Worm (Caenorhabditis elegans): Measurements from ENCODE around the gene Y59H11AR.10.

Gene Y59H11AR.10

ce11 chrIV:8602877-8603276 is at the start of gene Y59H11AR.10:
TSS of gene Y59H11AR.10 (plus strand) at chrIV:8603177.
- TF ChIP-seq snpc-4 (GFP tag; optimal IDR thresholded peaks at IDR 0.05) (no peak), snpc-4 (tag; optimal IDR thresholded peaks at IDR 0.05) (no peak), hlh-26 (GFP tag; conservative IDR thresholded peaks at IDR 0.05) (no peak), lin-35 (GFP tag; optimal IDR thresholded peaks at IDR 0.05) (no peak), F23B12.7 (tag; optimal IDR thresholded peaks at IDR 0.05; ENCODE audit: insufficient read depth) (no peak), akir-1 (GFP tag; optimal IDR thresholded peaks at IDR 0.05) (no peak), C17E4.6 (GFP tag; IDR thresholded peaks at IDR 0.05) (no peak), T07F8.4 (tag; optimal IDR thresholded peaks at IDR 0.05) (no peak), B0336.3 (GFP tag; IDR thresholded peaks at IDR 0.05) (no peak), egl-44 (GFP tag; IDR thresholded peaks at IDR 0.05) (no peak), let-607 (tag; optimal IDR thresholded peaks at IDR 0.05) (no peak), zfh-2 (GFP tag; conservative IDR thresholded peaks at IDR 0.05) (no peak), ceh-27 (GFP tag; optimal IDR thresholded peaks at IDR 0.05) (no peak), F57C9.4 (tag; optimal IDR thresholded peaks at IDR 0.05) (no peak), lin-26 (GFP tag; IDR thresholded peaks at IDR 0.05) (no peak), B0261.1 (tag; optimal IDR thresholded peaks at IDR 0.05) (no peak)

- TF ChIP-seq ets-4 (GFP tag; optimal IDR thresholded peaks at IDR 0.05) (no peak), F23B12.7 (tag; optimal IDR thresholded peaks at IDR 0.05; ENCODE audit: insufficient read depth) (no peak), lag-1 (GFP tag; IDR thresholded peaks at IDR 0.05) (no peak), nhr-80 (tag; optimal IDR thresholded peaks at IDR 0.05) (no peak), ztf-22 (GFP tag; optimal IDR thresholded peaks at IDR 0.05) (no peak), attf-5 (GFP tag; optimal IDR thresholded peaks at IDR 0.05) (no peak), lsl-1 (GFP tag; optimal IDR thresholded peaks at IDR 0.05) (no peak), ceh-100 (GFP tag; IDR thresholded peaks at IDR 0.05) (no peak), F57A8.1 (GFP tag; optimal IDR thresholded peaks at IDR 0.05) (no peak), nhr-27 (tag; optimal IDR thresholded peaks at IDR 0.05) (no peak), sptf-2 (GFP tag; optimal IDR thresholded peaks at IDR 0.05) (no peak), rpc-1 (optimal IDR thresholded peaks at IDR 0.05) (no peak), rpc-1 (tag; optimal IDR thresholded peaks at IDR 0.05) (no peak), dpff-1 (tag; optimal IDR thresholded peaks at IDR 0.05) (no peak), ceh-79 (tag; optimal IDR thresholded peaks at IDR 0.05) (no peak), ceh-58 (GFP tag; IDR thresholded peaks at IDR 0.05) (no peak)
Observed at ce11 chrIV:8559132-8559531, 43.8 kb upstream of the Y59H11AR.10 start, which contains the start of gene npr-22. TSS of gene npr-22 (plus strand) at chrIV:8559432.

DNA sequence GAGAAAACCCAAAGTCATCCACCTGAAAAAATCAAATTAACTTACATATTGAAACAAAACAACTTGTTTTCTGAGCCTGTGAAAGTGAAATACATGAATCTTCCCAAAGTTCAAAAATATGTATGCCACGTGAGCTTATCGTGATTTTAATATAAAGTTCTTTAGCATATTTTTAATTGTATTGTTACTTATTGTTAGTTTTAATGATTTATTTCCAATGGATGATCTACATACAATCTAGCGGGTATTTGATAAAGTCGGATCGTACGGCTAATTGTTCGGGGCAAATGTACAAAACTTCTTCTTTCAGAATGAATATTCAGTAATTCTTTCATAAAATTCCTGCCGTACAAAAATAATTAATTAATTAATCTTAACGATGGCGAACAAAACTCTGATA is 32.7 kb upstream of the Y59H11AR.10 start, which contains the start of gene Y59H11AM.4:
TSS of gene Y59H11AM.4 (minus strand) at position 101 of the 400 bp plus-strand sequence.
- TF ChIP-seq lin-35 (GFP tag; optimal IDR thresholded peaks at IDR 0.05) (no peak), ceh-91 (GFP tag; IDR thresholded peaks at IDR 0.05) (no peak), ccch-3 (GFP tag; optimal IDR thresholded peaks at IDR 0.05) (no peak), nhr-90 (tag; optimal IDR thresholded peaks at IDR 0.05) (no peak), F49E8.2 (tag; optimal IDR thresholded peaks at IDR 0.05; ENCODE audit: insufficient read depth) (no peak), unc-62 (GFP tag; optimal IDR thresholded peaks at IDR 0.05) (no peak), egl-18 (GFP tag; IDR thresholded peaks at IDR 0.05) (no peak), chd-7 (tag; optimal IDR thresholded peaks at IDR 0.05) (no peak), repo-1 (tag; optimal IDR thresholded peaks at IDR 0.05) (no peak), C17E4.6 (GFP tag; IDR thresholded peaks at IDR 0.05) (no peak), somi-1 (GFP tag; optimal IDR thresholded peaks at IDR 0.05) (no peak), Y53G8AR.9 (GFP tag; conservative IDR thresholded peaks at IDR 0.05) (no peak), ama-1 (optimal IDR thresholded peaks at IDR 0.05) (no peak), ama-1 (GFP tag; optimal IDR thresholded peaks at IDR 0.05) (no peak), ceh-100 (GFP tag; IDR thresholded peaks at IDR 0.05) (no peak), gei-17 (GFP tag; optimal IDR thresholded peaks at IDR 0.05) (no peak), ekl-4 (GFP tag; IDR thresholded peaks at IDR 0.05) (no peak), xnd-1 (tag; optimal IDR thresholded peaks at IDR 0.05) (no peak), B0336.3 (GFP tag; IDR thresholded peaks at IDR 0.05) (no peak)
